Fruit fly (Drosophila melanogaster): ENCODE results near the gene CG12288.

Gene CG12288

dm6 chr2L:16868897-16869324, 33.1 kb downstream of the CG12288 start:
- TF ChIP-seq ERR (GFP tag; optimal IDR thresholded peaks at IDR 0.05) (no peak), CG11723 (GFP tag; optimal IDR thresholded peaks at IDR 0.05) (no peak), Sox100B (GFP tag; optimal IDR thresholded peaks at IDR 0.05) (peak; percentile 71), Bdp1 (GFP tag; optimal IDR thresholded peaks at IDR 0.05) (no peak), run (tag; optimal IDR thresholded peaks at IDR 0.05) (peak; percentile 1), tin (GFP tag; optimal IDR thresholded peaks at IDR 0.05) (no peak), eve (GFP tag; optimal IDR thresholded peaks at IDR 0.05) (peak in 1 of 2 experiments; percentile 32), CG2199 (GFP tag; IDR thresholded peaks at IDR 0.05) (no peak), Sry-δ (GFP tag; optimal IDR thresholded peaks at IDR 0.05) (no peak), tap (tag; optimal IDR thresholded peaks at IDR 0.05) (peak; percentile 33), CG10147 (GFP tag; optimal IDR thresholded peaks at IDR 0.05) (no peak), CG8281 (tag; optimal IDR thresholded peaks at IDR 0.05) (no peak), BEAF-32 (GFP tag; optimal IDR thresholded peaks at IDR 0.05) (no peak), scrt (GFP tag; optimal IDR thresholded peaks at IDR 0.05) (no peak), Lim3 (GFP tag; IDR thresholded peaks at IDR 0.05) (no peak), Dref (GFP tag; IDR thresholded peaks at IDR 0.05) (no peak), Opbp (GFP tag; IDR thresholded peaks at IDR 0.05; ENCODE audit: partially characterized antibody) (no peak; the same call in 2 of the 3 replicates), psq (GFP tag; optimal IDR thresholded peaks at IDR 0.05) (no peak), abd-A (tag; optimal IDR thresholded peaks at IDR 0.05) (no peak), D19A (tag; optimal IDR thresholded peaks at IDR 0.05) (peak; percentile 45), CG7271 (tag; optimal IDR thresholded peaks at IDR 0.05) (no peak), CG9609 (GFP tag; optimal IDR thresholded peaks at IDR 0.05) (no peak), CG3407 (GFP tag; optimal IDR thresholded peaks at IDR 0.05) (peak; percentile 16), mam (GFP tag; optimal IDR thresholded peaks at IDR 0.05) (no peak), btn (GFP tag; optimal IDR thresholded peaks at IDR 0.05) (no peak), CG1529 (GFP tag; optimal IDR thresholded peaks at IDR 0.05) (no peak), CG8359 (GFP tag; optimal IDR thresholded peaks at IDR 0.05; ENCODE audit: borderline replicate concordance) (no peak), CG7556 (GFP tag; optimal IDR thresholded peaks at IDR 0.05) (peak; percentile 74), Rfx (GFP tag; IDR thresholded peaks at IDR 0.05) (no peak; the same call in 1 of the 2 replicates), Ravus (GFP tag; IDR thresholded peaks at IDR 0.05) (no peak), CG4404 (GFP tag; IDR thresholded peaks at IDR 0.05) (no peak), Camta (GFP tag; optimal IDR thresholded peaks at IDR 0.05) (no peak), CG7786 (GFP tag; optimal IDR thresholded peaks at IDR 0.05) (no peak), bcd (GFP tag; optimal IDR thresholded peaks at IDR 0.05) (peak; percentile 61), CG13624 (GFP tag; optimal IDR thresholded peaks at IDR 0.05) (no peak), Stat92E (GFP tag; optimal IDR thresholded peaks at IDR 0.05) (no peak), Deaf1 (tag; optimal IDR thresholded peaks at IDR 0.05) (peak; percentile 91), HHEX (GFP tag; optimal IDR thresholded peaks at IDR 0.05) (peak; percentile 24), CG43689 (GFP tag; IDR thresholded peaks at IDR 0.05) (no peak), Trl (optimal IDR thresholded peaks at IDR 0.05) (no peak), Trl (GFP tag; optimal IDR thresholded peaks at IDR 0.05) (no peak), Fer2 (tag; optimal IDR thresholded peaks at IDR 0.05) (no peak), az2 (GFP tag; optimal IDR thresholded peaks at IDR 0.05) (no peak), fd64A (GFP tag; optimal IDR thresholded peaks at IDR 0.05) (no peak), CG15696 (tag; optimal IDR thresholded peaks at IDR 0.05) (no peak), p53 (GFP tag; optimal IDR thresholded peaks at IDR 0.05) (no peak), bigmax (GFP tag; optimal IDR thresholded peaks at IDR 0.05) (no peak), CG17359 (tag; optimal IDR thresholded peaks at IDR 0.05) (peak; percentile 49), Doc2 (GFP tag; IDR thresholded peaks at IDR 0.05) (0 out of 2 replicates have a peak, but pooled peaks have one; percentile 13), CG13894 (tag; optimal IDR thresholded peaks at IDR 0.05) (no peak), Fer1 (GFP tag; optimal IDR thresholded peaks at IDR 0.05) (no peak)

Measured in whole organism, embryonic.